Worm (Caenorhabditis elegans) whole organism, L1 larva: ENCODE data around the gene romo-1.

Experiments used
- aha-1 ChIP-seq: fragments of 150-350 bp; optimal IDR thresholded peaks from 2 replicates; lab custom pipeline; 2014; ENCODE audit warnings: missing biosample characterization, missing genetic modification characterization
- blmp-1 ChIP-seq: fragments of 150-350 bp; optimal IDR thresholded peaks from 2 replicates; lab custom pipeline; 2014; ENCODE audit warnings: missing biosample characterization, missing genetic modification characterization
- ceh-63 ChIP-seq: fragments of 200-800 bp; sonication (Bioruptor generic); optimal IDR thresholded peaks from 2 replicates; lab custom pipeline; 2018; ENCODE audit warnings: mild to moderate bottlenecking, missing genetic modification characterization, missing compliant biosample characterization
- ceh-8 ChIP-seq: fragments of 200-800 bp; sonication (Bioruptor generic); optimal IDR thresholded peaks from 2 replicates; lab custom pipeline; 2018; ENCODE audit warnings: mild to moderate bottlenecking, missing genetic modification characterization, moderate library complexity, missing compliant biosample characterization
- ceh-82 ChIP-seq, 3 experiments: fragments of 150-350 bp in 1 of 3; sonication (generic microtip) in 2 of 3; optimal IDR thresholded peaks; 2 replicates each; lab custom pipeline; 2014 to 2017; ENCODE audit warnings: missing biosample characterization in 3 of 3, missing genetic modification characterization in 3 of 3
- ceh-88 ChIP-seq: fragments of 200-800 bp; sonication (Bioruptor generic); IDR thresholded peaks from 2 replicates; pipeline ENCODE4 v1.3.6; 2022; ENCODE audit warnings: missing genetic modification characterization, missing compliant biosample characterization
- ces-1 ChIP-seq: fragments of 150-350 bp; optimal IDR thresholded peaks from 2 replicates; lab custom pipeline; 2014; ENCODE audit warnings: missing biosample characterization, missing genetic modification reagents, missing genetic modification characterization
- dsc-1 ChIP-seq: sonication (generic microtip); optimal IDR thresholded peaks from 2 replicates; lab custom pipeline; 2016; ENCODE audit warnings: mild to moderate bottlenecking, missing genetic modification characterization, missing compliant biosample characterization
- efl-1 ChIP-seq, 4 experiments: fragments of 150-350 bp; optimal IDR thresholded peaks in 3 of 4; peaks in 1 of 4; 1 replicate in 1 of 4; 2 replicates in 3 of 4; lab custom pipeline; 2014; ENCODE audit warnings: missing biosample characterization in 2 of 4, missing genetic modification characterization in 2 of 4, missing genetic modification reagents in 2 of 4
- fkh-10 ChIP-seq: sonication (generic microtip); optimal IDR thresholded peaks from 2 replicates; lab custom pipeline; 2017; ENCODE audit warnings: missing biosample characterization, missing genetic modification reagents, missing genetic modification characterization
- fkh-4 ChIP-seq: sonication (generic microtip); optimal IDR thresholded peaks from 2 replicates; lab custom pipeline; 2016; ENCODE audit warnings: missing compliant biosample characterization, missing genetic modification characterization, borderline replicate concordance
- fkh-8 ChIP-seq: sonication (generic microtip); optimal IDR thresholded peaks from 2 replicates; lab custom pipeline; 2016; ENCODE audit warnings: mild to moderate bottlenecking, missing genetic modification characterization, missing compliant biosample characterization
- grh-1 ChIP-seq: fragments of 200-800 bp; sonication (Bioruptor generic); IDR thresholded peaks from 2 replicates; pipeline ENCODE4 v1.3.6; 2022; ENCODE audit warnings: missing genetic modification reagents, missing genetic modification characterization, missing compliant biosample characterization
- hlh-17 ChIP-seq: fragments of 200-800 bp; sonication (Bioruptor generic); optimal IDR thresholded peaks from 2 replicates; lab custom pipeline; 2018; ENCODE audit warnings: missing genetic modification characterization, mild to moderate bottlenecking, missing compliant biosample characterization, moderate library complexity, borderline replicate concordance
- hpl-2 ChIP-seq: fragments of 150-350 bp; optimal IDR thresholded peaks from 2 replicates; lab custom pipeline; 2014; ENCODE audit warnings: missing biosample characterization, missing genetic modification reagents, missing genetic modification characterization
- isw-1 ChIP-seq: fragments of 200-800 bp; sonication (Bioruptor generic); IDR thresholded peaks from 2 replicates; pipeline ENCODE4 v1.3.6; 2022; ENCODE audit warnings: missing genetic modification characterization, missing compliant biosample characterization
- lin-13 ChIP-seq: fragments of 150-350 bp; optimal IDR thresholded peaks from 2 replicates; lab custom pipeline; 2014; ENCODE audit warnings: missing biosample characterization, missing genetic modification reagents, missing genetic modification characterization
- lin-14 ChIP-seq: fragments of 200-800 bp; sonication (Bioruptor generic); optimal IDR thresholded peaks from 2 replicates; lab custom pipeline; 2018; ENCODE audit warnings: mild to moderate bottlenecking, missing genetic modification characterization, moderate library complexity, missing compliant biosample characterization
- lin-35 ChIP-seq, 2 experiments: fragments of 150-350 bp; optimal IDR thresholded peaks; 2 replicates each; lab custom pipeline; 2014; ENCODE audit warnings: missing biosample characterization in 2 of 2, missing genetic modification characterization in 2 of 2, missing genetic modification reagents in 2 of 2
- mef-2 ChIP-seq: fragments of 150-350 bp; optimal IDR thresholded peaks from 2 replicates; lab custom pipeline; 2014; ENCODE audit warnings: missing biosample characterization, missing genetic modification characterization
- nhr-11 ChIP-seq: fragments of 150-350 bp; optimal IDR thresholded peaks from 2 replicates; lab custom pipeline; 2014; ENCODE audit warnings: missing biosample characterization, missing genetic modification characterization
- nhr-12 ChIP-seq: sonication (generic microtip); optimal IDR thresholded peaks from 2 replicates; lab custom pipeline; 2017; ENCODE audit warnings: missing biosample characterization, missing genetic modification characterization
- nhr-20 ChIP-seq: sonication (generic microtip); optimal IDR thresholded peaks from 2 replicates; lab custom pipeline; 2016; ENCODE audit warnings: mild to moderate bottlenecking, missing genetic modification characterization, missing compliant biosample characterization
- nhr-237 ChIP-seq: fragments of 150-350 bp; optimal IDR thresholded peaks from 2 replicates; lab custom pipeline; 2014; ENCODE audit warnings: missing biosample characterization, missing genetic modification characterization
- nhr-47 ChIP-seq: sonication (generic microtip); optimal IDR thresholded peaks from 2 replicates; lab custom pipeline; 2016; ENCODE audit warnings: mild to moderate bottlenecking, missing genetic modification characterization, moderate library complexity, missing compliant biosample characterization
- nhr-71 ChIP-seq: sonication (generic microtip); optimal IDR thresholded peaks from 2 replicates; lab custom pipeline; 2016; ENCODE audit warnings: mild to moderate bottlenecking, missing genetic modification characterization, moderate library complexity, missing compliant biosample characterization
- nhr-77 ChIP-seq: fragments of 150-350 bp; optimal IDR thresholded peaks from 2 replicates; lab custom pipeline; 2014; ENCODE audit warnings: missing biosample characterization, missing genetic modification characterization
- nhr-84 ChIP-seq: sonication (generic microtip); optimal IDR thresholded peaks from 2 replicates; lab custom pipeline; 2017; ENCODE audit warnings: missing biosample characterization, missing genetic modification characterization
- nhr-85 ChIP-seq: sonication (generic microtip); peaks from one replicate; lab custom pipeline; 2016; ENCODE audit warnings: missing genetic modification characterization, inconsistent platforms, missing compliant biosample characterization
- pag-3 ChIP-seq: sonication (generic microtip); optimal IDR thresholded peaks from 2 replicates; lab custom pipeline; 2017; ENCODE audit warnings: missing genetic modification characterization, mild to moderate bottlenecking, missing compliant biosample characterization, antibody characterized with exemption, borderline replicate concordance; ENCODE audit not compliant: insufficient read depth
- pax-3 ChIP-seq: fragments of 200-800 bp; sonication (Bioruptor generic); optimal IDR thresholded peaks from 2 replicates; lab custom pipeline; 2018; ENCODE audit warnings: mild to moderate bottlenecking, missing genetic modification characterization, moderate library complexity, missing compliant biosample characterization
- rnt-1 ChIP-seq: sonication (generic microtip); optimal IDR thresholded peaks from 2 replicates; lab custom pipeline; 2016; ENCODE audit warnings: mild to moderate bottlenecking, missing genetic modification characterization, moderate library complexity, missing compliant biosample characterization
- sox-4 ChIP-seq: sonication (generic microtip); optimal IDR thresholded peaks from 2 replicates; lab custom pipeline; 2016; ENCODE audit warnings: missing genetic modification characterization, missing compliant biosample characterization
- tbx-2 ChIP-seq: sonication (generic microtip); optimal IDR thresholded peaks from 2 replicates; lab custom pipeline; 2016; ENCODE audit warnings: missing genetic modification characterization, missing compliant biosample characterization
- unc-130 ChIP-seq: fragments of 150-350 bp; optimal IDR thresholded peaks from 2 replicates; lab custom pipeline; 2017; ENCODE audit warnings: missing biosample characterization, missing genetic modification characterization, inconsistent platforms
- unc-98 ChIP-seq: fragments of 200-800 bp; sonication (Bioruptor generic); IDR thresholded peaks from 2 replicates; pipeline ENCODE4 v1.3.6; 2022; ENCODE audit warnings: missing genetic modification characterization, missing compliant biosample characterization
- xbp-1 ChIP-seq: sonication (generic microtip); optimal IDR thresholded peaks from 2 replicates; lab custom pipeline; 2016; ENCODE audit warnings: missing genetic modification characterization, missing compliant biosample characterization
- zag-1 ChIP-seq: fragments of 150-350 bp; optimal IDR thresholded peaks from 2 replicates; lab custom pipeline; 2014; ENCODE audit warnings: missing biosample characterization, missing genetic modification characterization
- ztf-4 ChIP-seq: fragments of 150-350 bp; optimal IDR thresholded peaks from 2 replicates; lab custom pipeline; 2014; ENCODE audit warnings: missing biosample characterization, missing genetic modification characterization

romo-1 gene

DNA sequence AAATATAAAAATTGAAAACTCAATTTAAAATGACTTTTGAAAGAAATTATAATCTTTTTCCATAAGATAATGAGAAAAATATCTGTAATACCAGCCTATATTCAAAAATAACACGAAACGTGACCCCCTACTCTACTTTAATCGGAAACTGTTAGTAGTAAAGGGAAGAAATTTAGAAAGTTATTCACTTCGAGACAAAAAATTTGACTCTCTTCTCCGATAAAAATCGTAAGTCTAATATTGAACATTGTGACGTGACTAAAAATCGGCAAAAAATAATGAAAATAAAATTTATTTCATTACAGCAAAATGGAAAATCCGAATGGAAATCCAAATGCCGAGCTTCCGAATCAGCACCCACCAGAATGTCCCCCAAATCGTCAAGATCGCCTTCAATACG is 11.2 kb upstream of the romo-1 start, which contains the start of gene F15D4.6 (continued):
- no peak for TF ChIP-seq ceh-82 (tag; optimal IDR thresholded peaks at IDR 0.05; lab: Kevin White, UChicago)
- TF ChIP-seq grh-1 (GFP tag; lab: Robert Waterston, UW), result no peak

DNA sequence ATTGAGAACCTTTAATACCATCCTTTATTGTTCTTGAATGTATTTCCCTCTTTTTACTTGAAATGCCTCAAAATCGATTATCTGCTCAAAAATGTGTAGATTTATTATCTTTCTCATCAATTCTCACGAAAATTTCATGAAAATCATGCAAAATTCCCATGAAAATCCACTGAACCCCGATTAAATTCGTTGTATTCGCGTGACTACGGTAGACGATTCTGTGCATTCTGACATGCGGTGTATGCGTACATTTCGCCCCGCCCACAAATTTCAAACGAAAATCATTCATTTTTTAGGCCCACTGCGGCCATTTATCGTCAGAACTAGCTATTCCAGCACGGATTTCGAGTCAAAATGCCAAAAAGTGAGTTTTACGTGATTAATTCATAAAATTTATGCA is 7.4 kb upstream of the romo-1 start, which contains the start of gene F15D4.5:
F15D4.5 (plus strand) TSS at position 301 of the 400 bp plus-strand sequence.
- TF ChIP-seq nhr-84 (tag; lab: Kevin White, UChicago), result no peak

DNA sequence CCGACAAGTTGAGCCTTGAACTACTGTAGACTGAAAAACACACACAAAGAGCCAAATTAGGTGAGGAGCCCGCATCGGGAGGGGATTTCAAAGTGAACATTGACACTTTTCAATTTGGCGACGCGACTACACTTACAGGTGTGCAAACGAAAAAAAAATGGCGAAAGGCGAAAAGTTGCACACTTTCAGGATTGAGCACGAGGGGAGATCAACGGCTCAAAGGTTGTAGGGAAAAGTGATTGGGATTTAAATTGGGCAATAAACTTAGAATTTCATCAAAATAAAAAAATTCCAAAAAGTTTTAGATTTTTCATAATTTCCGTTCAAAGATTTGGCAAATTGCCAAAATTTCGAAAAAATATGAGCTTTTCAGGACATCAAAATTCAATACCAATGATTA is 5.3 kb upstream of the romo-1 start, which contains the start of gene F15D4.4:
F15D4.4 (minus strand) TSS at position 101 of the 400 bp plus-strand sequence.
- TF ChIP-seq ceh-8 (GFP tag; lab: Kevin White, UChicago) (no peak), lin-13 (GFP tag; lab: Kevin White, UChicago) (no peak), grh-1 (GFP tag; lab: Robert Waterston, UW) (no peak), pax-3 (tag; lab: Kevin White, UChicago) (no peak)

ce11 chrII:13239593-13239992 is 1.9 kb upstream of the romo-1 start:
- no peak for TF ChIP-seq ztf-4
- no peak for TF ChIP-seq efl-1 (optimal IDR thresholded peaks at IDR 0.05; lab: Kevin White, UChicago)
- TF ChIP-seq efl-1 (GFP tag; optimal IDR thresholded peaks at IDR 0.05 in 1 of 2; lab: Kevin White, UChicago), result no peak
- TF ChIP-seq ceh-88 (GFP tag; lab: Robert Waterston, UW), result no peak
- TF ChIP-seq hlh-17 (GFP tag; lab: Kevin White, UChicago), result no peak
- no peak for TF ChIP-seq isw-1
- TF ChIP-seq nhr-12 (tag; lab: Kevin White, UChicago), result no peak
- TF ChIP-seq nhr-77 (tag; lab: Kevin White, UChicago), result no peak
- TF ChIP-seq pag-3, result no peak
- no peak for TF ChIP-seq aha-1 (tag; lab: Kevin White, UChicago)
- TF ChIP-seq fkh-8 (tag; lab: Kevin White, UChicago), result no peak
- no peak for TF ChIP-seq ceh-8 (GFP tag; lab: Kevin White, UChicago)
- no peak for TF ChIP-seq nhr-237 (tag; lab: Kevin White, UChicago)
- no peak for TF ChIP-seq mef-2 (tag; lab: Kevin White, UChicago)
- TF ChIP-seq zag-1, result no peak

ce11 chrII:13235289-13235688 is 2.4 kb downstream of the romo-1 start, which contains the start of gene flp-16:
TSS of gene flp-16 (plus strand) at chrII:13235306.
- TF ChIP-seq tbx-2 (no peak), nhr-85 (tag; lab: Kevin White, UChicago) (no peak), rnt-1 (tag; lab: Kevin White, UChicago) (no peak), ces-1 (no peak), ceh-63 (GFP tag; lab: Kevin White, UChicago) (no peak), fkh-8 (tag; lab: Kevin White, UChicago) (no peak), unc-130 (tag; lab: Kevin White, UChicago) (no peak), blmp-1 (tag; lab: Kevin White, UChicago) (no peak), unc-98 (no peak), fkh-10 (GFP tag; lab: Kevin White, UChicago) (no peak), lin-14 (no peak), hpl-2 (GFP tag; lab: Kevin White, UChicago) (no peak), nhr-71 (tag; lab: Kevin White, UChicago) (no peak), xbp-1 (tag; lab: Kevin White, UChicago) (no peak)

DNA sequence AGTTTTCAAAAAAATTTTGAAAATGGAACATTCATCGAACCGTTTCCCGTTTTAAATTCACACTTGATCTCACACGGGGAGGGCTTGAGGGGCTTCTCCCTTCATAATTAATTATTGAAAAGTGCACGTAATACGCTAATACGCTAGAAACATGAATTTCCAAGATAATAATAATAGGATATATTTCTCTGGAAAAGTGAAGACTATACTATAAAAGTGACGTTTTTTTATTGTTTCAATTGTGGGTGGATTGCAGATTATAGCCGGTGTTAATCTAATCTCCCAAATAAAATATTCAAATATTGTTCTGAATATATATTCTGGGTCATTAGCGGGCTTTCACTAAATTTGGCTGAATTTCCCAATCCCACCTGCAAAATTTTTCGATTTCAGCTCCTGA is 4.0 kb downstream of the romo-1 start:
- TF ChIP-seq nhr-71 (tag; lab: Kevin White, UChicago), result peak; percentile 38
- peak; percentile 67 for TF ChIP-seq pax-3 (tag; lab: Kevin White, UChicago)
- TF ChIP-seq nhr-11 (tag; lab: Kevin White, UChicago), result peak; percentile 13
- TF ChIP-seq sox-4 (tag; lab: Kevin White, UChicago), result peak; percentile 32
- no peak for TF ChIP-seq nhr-20
- peak; percentile 14 for TF ChIP-seq fkh-4 (tag; lab: Kevin White, UChicago)
- TF ChIP-seq lin-35 (GFP tag; optimal IDR thresholded peaks at IDR 0.05; lab: Kevin White, UChicago), result no peak
- peak; percentile 44 for TF ChIP-seq nhr-47
- TF ChIP-seq fkh-8 (tag; lab: Kevin White, UChicago), result peak; percentile 52
- TF ChIP-seq dsc-1 (tag; lab: Kevin White, UChicago), result peak; percentile 95
- TF ChIP-seq, all 84 proteins: peak for 8
